Fruit fly (Drosophila melanogaster) whole organism, embryonic: ENCODE measurements around the gene Top3beta.
A peak's percentile ranks its signal among the peaks of the same experiment; 100 is the strongest.

Experiments used
- Adf1 ChIP-seq: fragments of 200-800 bp; sonication (Bioruptor generic); IDR thresholded peaks from 2 replicates; pipeline ENCODE4 v1.3.6; 2022; ENCODE audit warnings: missing biosample characterization, missing genetic modification characterization
- Antp ChIP-seq: fragments of 200-800 bp; sonication (Bioruptor generic); optimal IDR thresholded peaks from 3 replicates; lab custom pipeline; 2016; ENCODE audit warnings: missing biosample characterization, missing genetic modification characterization
- CG10274 ChIP-seq: fragments of 200-800 bp; sonication (Bioruptor generic); optimal IDR thresholded peaks from 3 replicates; lab custom pipeline; 2017; ENCODE audit warnings: missing biosample characterization, mild to moderate bottlenecking, missing genetic modification characterization
- CG11085 ChIP-seq: fragments of 200-800 bp; sonication (Bioruptor generic); IDR thresholded peaks from 2 replicates; pipeline ENCODE4 v1.3.6; 2022; ENCODE audit warnings: missing biosample characterization, missing genetic modification characterization
- CG11504 ChIP-seq: fragments of 200-800 bp; sonication (Bioruptor generic); optimal IDR thresholded peaks from 3 replicates; lab custom pipeline; 2019; ENCODE audit warnings: missing biosample characterization, mild to moderate bottlenecking, missing genetic modification characterization, moderate library complexity
- CG12155 ChIP-seq: fragments of 200-800 bp; sonication (Bioruptor generic); optimal IDR thresholded peaks from 3 replicates; lab custom pipeline; 2016; ENCODE audit warnings: missing biosample characterization, missing genetic modification characterization
- CG12391 ChIP-seq: fragments of 200-800 bp; sonication (Bioruptor generic); optimal IDR thresholded peaks from 3 replicates; lab custom pipeline; 2018; ENCODE audit warnings: missing biosample characterization, mild to moderate bottlenecking, missing genetic modification characterization, moderate library complexity
- CG13624 ChIP-seq: fragments of 200-800 bp; sonication (Bioruptor generic); optimal IDR thresholded peaks from 2 replicates; lab custom pipeline; 2016; ENCODE audit warnings: missing biosample characterization, missing genetic modification characterization
- CG14965 ChIP-seq: fragments of 200-800 bp; sonication (Bioruptor generic); optimal IDR thresholded peaks from 2 replicates; lab custom pipeline; 2016; ENCODE audit warnings: missing biosample characterization, missing genetic modification characterization, borderline replicate concordance
- CG15269 ChIP-seq: fragments of 200-800 bp; sonication (Bioruptor generic); optimal IDR thresholded peaks from 2 replicates; lab custom pipeline; 2018; ENCODE audit warnings: missing biosample characterization, mild to moderate bottlenecking, missing genetic modification characterization, moderate library complexity
- CG1647 ChIP-seq: fragments of 200-800 bp; sonication (Bioruptor generic); optimal IDR thresholded peaks from 3 replicates; lab custom pipeline; 2016; ENCODE audit warnings: missing biosample characterization, missing genetic modification characterization
- CG16815 ChIP-seq: fragments of 200-800 bp; sonication (Bioruptor generic); optimal IDR thresholded peaks from 3 replicates; lab custom pipeline; 2017; ENCODE audit warnings: missing biosample characterization, mild to moderate bottlenecking, missing genetic modification characterization
- CG17612 ChIP-seq: fragments of 200-800 bp; sonication (Bioruptor generic); IDR thresholded peaks from 2 replicates; pipeline ENCODE4 v1.3.6; 2022; ENCODE audit warnings: missing biosample characterization, missing genetic modification characterization
- CG2120 ChIP-seq: fragments of 200-800 bp; sonication (Bioruptor generic); optimal IDR thresholded peaks from 3 replicates; lab custom pipeline; 2016; ENCODE audit warnings: missing biosample characterization, missing genetic modification characterization
- CG32532 ChIP-seq: fragments of 200-800 bp; sonication (Bioruptor generic); IDR thresholded peaks from 2 replicates; pipeline ENCODE4 v1.3.6; 2022; ENCODE audit warnings: missing biosample characterization, missing genetic modification characterization
- CG4617 ChIP-seq: fragments of 200-800 bp; sonication (Bioruptor generic); optimal IDR thresholded peaks from 3 replicates; lab custom pipeline; 2016; ENCODE audit warnings: missing biosample characterization, missing genetic modification characterization, borderline replicate concordance
- CG4730 ChIP-seq: fragments of 200-800 bp; sonication (Bioruptor generic); IDR thresholded peaks from 2 replicates; pipeline ENCODE4 v1.3.6; 2022; ENCODE audit warnings: missing biosample characterization, missing genetic modification characterization
- CG6765 ChIP-seq: fragments of 200-800 bp; sonication (Bioruptor generic); optimal IDR thresholded peaks from 3 replicates; lab custom pipeline; 2017; ENCODE audit warnings: missing biosample characterization, mild to moderate bottlenecking, missing genetic modification characterization
- CG6813 ChIP-seq: fragments of 200-800 bp; sonication (Bioruptor generic); optimal IDR thresholded peaks from 2 replicates; lab custom pipeline; 2017; ENCODE audit warnings: missing biosample characterization, missing genetic modification characterization, mild to moderate bottlenecking, moderate library complexity, missing genetic modification reagents
- CG7556 ChIP-seq: fragments of 200-800 bp; sonication (Bioruptor generic); optimal IDR thresholded peaks from 2 replicates; lab custom pipeline; 2017; ENCODE audit warnings: missing biosample characterization, mild to moderate bottlenecking, missing genetic modification characterization
- CG8765 ChIP-seq: fragments of 200-800 bp; sonication (Bioruptor generic); IDR thresholded peaks from 2 replicates; pipeline ENCODE4 v1.3.6; 2022; ENCODE audit warnings: missing biosample characterization, missing genetic modification characterization
- CkIIα-i1 ChIP-seq: fragments of 200-800 bp; sonication (Bioruptor generic); IDR thresholded peaks from 2 replicates; pipeline ENCODE4 v1.3.6; 2022; ENCODE audit warnings: missing biosample characterization, missing genetic modification characterization
- Dek ChIP-seq: fragments of 200-800 bp; sonication (Bioruptor generic); optimal IDR thresholded peaks from 3 replicates; lab custom pipeline; 2019; ENCODE audit warnings: missing biosample characterization, mild to moderate bottlenecking, missing genetic modification characterization, moderate library complexity
- Dref ChIP-seq: fragments of 200-800 bp; sonication (Bioruptor generic); IDR thresholded peaks from 2 replicates; pipeline ENCODE4 v1.3.6; 2022; ENCODE audit warnings: missing biosample characterization, missing genetic modification characterization
- HmgD ChIP-seq: fragments of 200-800 bp; sonication (Bioruptor generic); optimal IDR thresholded peaks from 3 replicates; lab custom pipeline; 2016; ENCODE audit warnings: missing biosample characterization, missing genetic modification characterization
- Hr51 ChIP-seq, 2 experiments: fragments of 200-800 bp; sonication (Bioruptor generic); optimal IDR thresholded peaks; 2 replicates in 1 of 2; 3 replicates in 1 of 2; lab custom pipeline; 2016 to 2018; ENCODE audit warnings: missing biosample characterization in 2 of 2, missing genetic modification characterization in 2 of 2, mild to moderate bottlenecking in 1 of 2, moderate library complexity in 1 of 2
- MBD-R2 ChIP-seq: fragments of 200-800 bp; sonication (Bioruptor generic); IDR thresholded peaks from 2 replicates; pipeline ENCODE4 v1.3.6; 2022; ENCODE audit warnings: missing biosample characterization, missing genetic modification characterization
- Med ChIP-seq: fragments of 200-800 bp; sonication (Bioruptor generic); peaks from one replicate; lab custom pipeline; 2016; ENCODE audit warnings: missing biosample characterization, missing genetic modification characterization, mild to moderate bottlenecking, inconsistent platforms, moderate library complexity
- Nf-YB ChIP-seq: fragments of 200-800 bp; sonication (Bioruptor generic); optimal IDR thresholded peaks from 3 replicates; lab custom pipeline; 2019; ENCODE audit warnings: missing biosample characterization, mild to moderate bottlenecking, missing genetic modification characterization, moderate library complexity
- Ptx1 ChIP-seq: fragments of 200-800 bp; sonication (Bioruptor generic); IDR thresholded peaks from 2 replicates; pipeline ENCODE4 v1.3.6; 2022; ENCODE audit warnings: missing biosample characterization, missing genetic modification characterization
- bigmax ChIP-seq: fragments of 200-800 bp; sonication (Bioruptor generic); optimal IDR thresholded peaks from 2 replicates; lab custom pipeline; 2018; ENCODE audit warnings: missing biosample characterization, mild to moderate bottlenecking, missing genetic modification characterization
- cad ChIP-seq: fragments of >200 bp; optimal IDR thresholded peaks from 2 replicates; lab custom pipeline; 2017; ENCODE audit warnings: missing biosample characterization, missing genetic modification characterization
- cwo ChIP-seq: fragments of 200-800 bp; sonication (Bioruptor generic); optimal IDR thresholded peaks from 3 replicates; lab custom pipeline; 2017; ENCODE audit warnings: missing biosample characterization, missing genetic modification characterization, mild to moderate bottlenecking, moderate library complexity, missing genetic modification reagents
- lilli ChIP-seq: fragments of 200-800 bp; sonication (Bioruptor generic); optimal IDR thresholded peaks from 3 replicates; lab custom pipeline; 2016; ENCODE audit warnings: missing biosample characterization, missing genetic modification characterization
- psq ChIP-seq: fragments of 200-800 bp; sonication (Bioruptor generic); optimal IDR thresholded peaks from 2 replicates; lab custom pipeline; 2017; ENCODE audit warnings: missing biosample characterization, missing genetic modification characterization
- ranshi ChIP-seq: fragments of 200-800 bp; sonication (Bioruptor generic); IDR thresholded peaks from 2 replicates; pipeline ENCODE4 v1.3.6; 2022; ENCODE audit warnings: missing biosample characterization, missing genetic modification characterization
- row ChIP-seq: fragments of 200-800 bp; sonication (Bioruptor generic); IDR thresholded peaks from 3 replicates; pipeline ENCODE4 v1.3.6; 2022; ENCODE audit warnings: missing biosample characterization, missing genetic modification characterization
- slbo ChIP-seq: fragments of 200-800 bp; sonication (Bioruptor generic); IDR thresholded peaks from 2 replicates; pipeline ENCODE4 v1.3.6; 2022; ENCODE audit warnings: missing biosample characterization, missing genetic modification characterization
- sna ChIP-seq: fragments of 200-800 bp; sonication (Bioruptor generic); IDR thresholded peaks from 2 replicates; pipeline ENCODE4 v1.3.6; 2022; ENCODE audit warnings: missing biosample characterization, missing genetic modification characterization; ENCODE audit not compliant: partially characterized antibody
- sqz ChIP-seq: fragments of 200-800 bp; sonication (Bioruptor generic); optimal IDR thresholded peaks from 3 replicates; lab custom pipeline; 2018; ENCODE audit warnings: missing biosample characterization, mild to moderate bottlenecking, missing genetic modification characterization
- sr ChIP-seq: fragments of 200-800 bp; sonication (Bioruptor generic); IDR thresholded peaks from 3 replicates; pipeline ENCODE4 v1.3.6; 2022; ENCODE audit warnings: missing biosample characterization, missing genetic modification characterization
- vvl ChIP-seq: fragments of 200-800 bp; sonication (Bioruptor generic); IDR thresholded peaks from 2 replicates; pipeline ENCODE4 v1.3.6; 2022; ENCODE audit warnings: missing biosample characterization, missing genetic modification characterization
- zen ChIP-seq: fragments of 200-800 bp; sonication (Bioruptor generic); optimal IDR thresholded peaks from 3 replicates; lab custom pipeline; 2018; ENCODE audit warnings: missing biosample characterization, mild to moderate bottlenecking, missing genetic modification characterization, moderate library complexity
- zfh2 ChIP-seq: fragments of 200-800 bp; sonication (Bioruptor generic); optimal IDR thresholded peaks from 2 replicates; lab custom pipeline; 2016; ENCODE audit warnings: missing biosample characterization, missing genetic modification characterization

Top3beta gene

DNA sequence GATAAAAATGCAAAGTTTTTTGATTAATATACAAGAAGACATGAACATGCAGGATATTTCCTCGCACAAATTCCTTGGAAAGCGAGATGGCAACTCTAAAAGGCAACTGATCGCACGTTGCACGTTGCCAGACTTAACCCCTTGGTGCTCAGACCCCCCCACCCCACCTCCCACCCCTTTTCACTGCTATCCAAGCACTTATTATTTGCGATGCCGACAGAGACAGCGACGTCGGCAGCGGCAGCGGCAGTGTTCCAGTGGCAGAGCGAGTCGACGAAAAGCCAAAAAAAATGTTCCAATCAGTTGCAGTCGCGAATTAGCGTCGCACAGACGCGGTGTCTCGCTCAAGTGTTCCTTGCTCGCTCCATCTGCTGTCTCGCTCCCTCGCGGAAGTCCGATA lies 15.9 kb upstream of the Top3beta start, which contains the start of gene CG3823 (continued):
- TF ChIP-seq CG8765 (no peak), CG16815 (GFP tag; lab: Kevin White, UChicago) (no peak), cwo (no peak), zen (tag; lab: Kevin White, UChicago) (no peak), Adf1 (GFP tag; lab: Robert Waterston, UW) (peak; percentile 61), CG11085 (GFP tag; lab: Robert Waterston, UW) (no peak)
- TF ChIP-seq, all 482 proteins: peak for 3

dm6 chrX:6303196-6303595 lies 15.4 kb upstream of the Top3beta start:
- TF ChIP-seq cad (GFP tag; lab: Kevin White, UChicago) (no peak), Antp (GFP tag; lab: Kevin White, UChicago) (no peak), Nf-YB (no peak), CG4617 (GFP tag; lab: Kevin White, UChicago) (no peak), MBD-R2 (GFP tag; lab: Robert Waterston, UW) (no peak), HmgD (GFP tag; lab: Kevin White, UChicago) (no peak), sna (no peak), CG13624 (GFP tag; lab: Kevin White, UChicago) (no peak), CG11504 (tag; lab: Kevin White, UChicago) (peak; percentile 29), CG7556 (GFP tag; lab: Kevin White, UChicago) (no peak), slbo (no peak), zfh2 (GFP tag; lab: Kevin White, UChicago) (no peak), CG32532 (no peak), CG17612 (GFP tag; lab: Robert Waterston, UW) (no peak), Hr51 (GFP tag; optimal IDR thresholded peaks at IDR 0.05; lab: Kevin White, UChicago) (peak in 1 of 2 experiments; percentile 20), sr (GFP tag; lab: Robert Waterston, UW) (peak; percentile 54; the same call in 1 of the 3 replicates), CG1647 (GFP tag; lab: Kevin White, UChicago) (no peak), psq (GFP tag; lab: Kevin White, UChicago) (no peak), CG14965 (GFP tag; lab: Kevin White, UChicago) (no peak), ranshi (GFP tag; lab: Robert Waterston, UW) (no peak), CkIIα-i1 (GFP tag; lab: Robert Waterston, UW) (no peak), CG10274 (GFP tag; lab: Kevin White, UChicago) (no peak), CG15269 (tag; lab: Kevin White, UChicago) (peak; percentile 2), CG4730 (GFP tag; lab: Robert Waterston, UW) (no peak), bigmax (GFP tag; lab: Kevin White, UChicago) (no peak), vvl (peak; percentile 22; the same call in 1 of the 2 replicates), Med (GFP tag; lab: Kevin White, UChicago) (peak; percentile 37), row (no peak), CG6813 (GFP tag; lab: Kevin White, UChicago) (no peak), Dref (GFP tag; lab: Robert Waterston, UW) (no peak), CG12391 (tag; lab: Kevin White, UChicago) (peak; percentile 3), lilli (no peak), Dek (no peak), CG6765 (no peak), CG2120 (peak; percentile 20), Ptx1 (GFP tag; lab: Robert Waterston, UW) (no peak), CG12155 (GFP tag; lab: Kevin White, UChicago) (no peak), sqz (GFP tag; lab: Kevin White, UChicago) (no peak)
